Fruit fly (Drosophila melanogaster) whole organism, wandering third instar larva: ENCODE measurements around the gene Tom40.

ENCODE experiments used
- Abd-B ChIP-seq: fragments of >200 bp; optimal IDR thresholded peaks from 2 replicates; lab custom pipeline; 2017; ENCODE audit warnings: missing biosample characterization, missing genetic modification characterization
- CG32264 ChIP-seq: fragments of 200-800 bp; sonication (Bioruptor generic); optimal IDR thresholded peaks from 2 replicates; lab custom pipeline; 2016; ENCODE audit warnings: missing biosample characterization, missing genetic modification characterization
- CrebA ChIP-seq: fragments of 200-800 bp; sonication (Bioruptor generic); optimal IDR thresholded peaks from 2 replicates; lab custom pipeline; 2016; ENCODE audit warnings: missing biosample characterization, mild to moderate bottlenecking, missing genetic modification characterization, borderline replicate concordance
- Dif ChIP-seq: fragments of 200-275, 200-300 bp; sonication (Bioruptor generic); optimal IDR thresholded peaks from 2 replicates; lab custom pipeline; 2018; ENCODE audit warnings: missing biosample characterization, missing genetic modification characterization; ENCODE audit not compliant: partially characterized antibody
- GATAd ChIP-seq: sonication (Bioruptor generic); optimal IDR thresholded peaks from 2 replicates; lab custom pipeline; 2016; ENCODE audit warnings: missing biosample characterization, missing genetic modification characterization
- HLH106 ChIP-seq: fragments of 200-800 bp; optimal IDR thresholded peaks from 3 replicates; lab custom pipeline; 2019; ENCODE audit warnings: missing biosample characterization, mild to moderate bottlenecking, missing genetic modification characterization, moderate library complexity
- Hnf4 ChIP-seq: fragments of 200-800 bp; sonication (Bioruptor generic); optimal IDR thresholded peaks from 2 replicates; lab custom pipeline; 2016; ENCODE audit warnings: missing biosample characterization, mild to moderate bottlenecking, missing genetic modification characterization
- Hr83 ChIP-seq: fragments of 200-300 bp; sonication (Bioruptor generic); optimal IDR thresholded peaks from 2 replicates; lab custom pipeline; 2016; ENCODE audit warnings: missing biosample characterization, mild to moderate bottlenecking, missing genetic modification characterization, moderate library complexity; ENCODE audit not compliant: poor library complexity, severe bottlenecking
- Jra ChIP-seq: sonication (Bioruptor generic); optimal IDR thresholded peaks from 2 replicates; lab custom pipeline; 2016; ENCODE audit warnings: missing biosample characterization, missing genetic modification characterization
- Mio ChIP-seq: sonication (Bioruptor generic); optimal IDR thresholded peaks from 2 replicates; lab custom pipeline; 2016; ENCODE audit warnings: missing biosample characterization, missing genetic modification characterization
- Myc ChIP-seq: fragments of >200 bp; optimal IDR thresholded peaks from 2 replicates; lab custom pipeline; 2017
- Rel ChIP-seq, 2 experiments: fragments of 200-800 bp; sonication (Bioruptor generic) in 1 of 2; optimal IDR thresholded peaks; 2 replicates in 1 of 2; 3 replicates in 1 of 2; lab custom pipeline; 2016 to 2019; ENCODE audit warnings: mild to moderate bottlenecking in 2 of 2, missing biosample characterization in 2 of 2, missing genetic modification characterization in 2 of 2, moderate library complexity in 1 of 2
- Sp1 ChIP-seq: fragments of 200-800 bp; sonication (Bioruptor generic); optimal IDR thresholded peaks from 3 replicates; lab custom pipeline; 2019; ENCODE audit warnings: missing biosample characterization, mild to moderate bottlenecking, missing genetic modification characterization, moderate library complexity
- Vsx2 ChIP-seq: fragments of 200-300, 225-300 bp; sonication (Bioruptor generic); optimal IDR thresholded peaks from 2 replicates; lab custom pipeline; 2018; ENCODE audit warnings: missing biosample characterization, missing genetic modification characterization; ENCODE audit not compliant: partially characterized antibody
- br ChIP-seq: fragments of 200-800 bp; sonication (Bioruptor generic); optimal IDR thresholded peaks from 2 replicates; lab custom pipeline; 2016; ENCODE audit warnings: missing biosample characterization, missing genetic modification characterization
- brk ChIP-seq: fragments of 200-800 bp; sonication (Bioruptor generic); optimal IDR thresholded peaks from 2 replicates; lab custom pipeline; 2016; ENCODE audit warnings: missing biosample characterization, mild to moderate bottlenecking, missing genetic modification characterization
- dl ChIP-seq, 2 experiments: fragments of 175-275, 200-275 bp in 1 of 2; fragments of 200-275 bp in 1 of 2; sonication (Bioruptor generic); optimal IDR thresholded peaks; lab custom pipeline; 2018; ENCODE audit warnings: mild to moderate bottlenecking in 2 of 2, missing biosample characterization in 2 of 2, missing genetic modification characterization in 2 of 2, moderate library complexity in 2 of 2; ENCODE audit not compliant: partially characterized antibody in 2 of 2, insufficient read depth in 1 of 2
- dmrt93B ChIP-seq: fragments of 200-800 bp; sonication (Bioruptor generic); optimal IDR thresholded peaks from 2 replicates; lab custom pipeline; 2018; ENCODE audit warnings: missing biosample characterization, mild to moderate bottlenecking, missing genetic modification characterization
- dsf ChIP-seq: sonication (Bioruptor generic); optimal IDR thresholded peaks from 2 replicates; lab custom pipeline; 2016; ENCODE audit warnings: missing biosample characterization, missing genetic modification characterization, borderline replicate concordance
- ey ChIP-seq: fragments of 200-800 bp; sonication (Bioruptor generic); optimal IDR thresholded peaks from 2 replicates; lab custom pipeline; 2016; ENCODE audit warnings: missing biosample characterization, missing genetic modification characterization
- foxo ChIP-seq, 2 experiments: fragments of 200-800 bp; sonication (Bioruptor generic); optimal IDR thresholded peaks; 2 replicates in 1 of 2; 3 replicates in 1 of 2; lab custom pipeline; 2016 to 2017; ENCODE audit warnings: missing biosample characterization in 2 of 2, missing genetic modification characterization in 2 of 2
- h ChIP-seq: fragments of 200-800 bp; sonication (Bioruptor generic); optimal IDR thresholded peaks from 3 replicates; lab custom pipeline; 2016; ENCODE audit warnings: missing biosample characterization, mild to moderate bottlenecking, missing genetic modification characterization
- jim ChIP-seq: fragments of 175-275, 200-325 bp; sonication (Bioruptor generic); optimal IDR thresholded peaks from 2 replicates; lab custom pipeline; 2016; ENCODE audit warnings: missing biosample characterization, mild to moderate bottlenecking, missing genetic modification characterization
- lola ChIP-seq: fragments of >200 bp; optimal IDR thresholded peaks from 2 replicates; lab custom pipeline; 2017; ENCODE audit warnings: missing biosample characterization, missing genetic modification characterization
- psq ChIP-seq: fragments of 200-800 bp; sonication (Bioruptor generic); optimal IDR thresholded peaks from 3 replicates; lab custom pipeline; 2017; ENCODE audit warnings: missing biosample characterization, mild to moderate bottlenecking, missing genetic modification characterization, moderate library complexity
- rgr ChIP-seq: fragments of 200-800 bp; sonication (Bioruptor generic); optimal IDR thresholded peaks from 3 replicates; lab custom pipeline; 2016; ENCODE audit warnings: missing biosample characterization, mild to moderate bottlenecking, missing genetic modification characterization
- tai ChIP-seq: sonication (Bioruptor generic); optimal IDR thresholded peaks from 2 replicates; lab custom pipeline; 2016; ENCODE audit warnings: missing biosample characterization, missing genetic modification characterization
- woc ChIP-seq: sonication (Bioruptor generic); optimal IDR thresholded peaks from 2 replicates; lab custom pipeline; 2016; ENCODE audit warnings: missing biosample characterization, mild to moderate bottlenecking, missing genetic modification characterization

Tom40 gene

DNA sequence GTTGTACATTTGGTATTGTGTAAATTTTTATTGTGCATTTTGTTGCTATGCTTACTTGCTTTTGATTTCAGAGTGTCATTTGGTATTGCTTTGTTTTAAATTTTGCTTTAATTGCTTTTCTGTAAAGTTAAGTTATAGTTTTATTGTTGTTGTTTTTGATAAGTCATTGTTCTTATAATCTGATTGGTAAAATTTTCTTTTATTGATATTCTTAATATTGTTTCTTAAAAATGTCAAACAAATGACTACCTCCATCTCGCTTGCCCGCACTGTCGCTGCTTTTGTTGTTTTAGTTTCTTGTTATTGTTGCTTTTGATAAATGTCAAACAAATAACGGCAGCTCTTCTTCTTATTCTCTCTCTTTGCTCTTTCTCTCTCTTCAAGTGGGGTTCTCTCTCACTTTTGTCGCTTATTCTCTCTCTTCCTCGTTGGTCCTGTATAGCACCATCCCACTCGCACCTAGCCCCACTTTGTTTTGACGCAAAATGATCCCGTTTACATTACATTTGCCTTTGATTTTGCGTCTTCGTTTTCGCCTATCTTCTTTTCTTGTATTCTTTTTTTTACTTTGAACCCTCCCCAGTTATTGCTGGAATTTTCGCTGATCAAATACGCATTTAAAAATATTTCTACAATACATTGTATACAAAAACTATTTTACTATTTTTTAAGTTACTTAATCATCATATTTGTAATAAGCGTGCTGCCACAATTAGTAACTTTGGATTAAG, 26.8 kb upstream of the Tom40 start:
- TF ChIP-seq Abd-B (GFP tag; lab: Kevin White, UChicago) (no peak), Jra (GFP tag; lab: Kevin White, UChicago) (no peak), Dif (peak; percentile 64), Sp1 (GFP tag; lab: Kevin White, UChicago) (no peak), brk (GFP tag; lab: Kevin White, UChicago) (no peak), dl (GFP tag; optimal IDR thresholded peaks at IDR 0.05; lab: Kevin White, UChicago; ENCODE audit: insufficient read depth in 1 of 2, partially characterized antibody in 2 of 2) (peak; percentile 44 to 64), psq (peak; percentile 50), Vsx2 (GFP tag; lab: Kevin White, UChicago) (no peak), Hr83 (GFP tag; lab: Kevin White, UChicago) (no peak), GATAd (GFP tag; lab: Kevin White, UChicago) (no peak)

DNA sequence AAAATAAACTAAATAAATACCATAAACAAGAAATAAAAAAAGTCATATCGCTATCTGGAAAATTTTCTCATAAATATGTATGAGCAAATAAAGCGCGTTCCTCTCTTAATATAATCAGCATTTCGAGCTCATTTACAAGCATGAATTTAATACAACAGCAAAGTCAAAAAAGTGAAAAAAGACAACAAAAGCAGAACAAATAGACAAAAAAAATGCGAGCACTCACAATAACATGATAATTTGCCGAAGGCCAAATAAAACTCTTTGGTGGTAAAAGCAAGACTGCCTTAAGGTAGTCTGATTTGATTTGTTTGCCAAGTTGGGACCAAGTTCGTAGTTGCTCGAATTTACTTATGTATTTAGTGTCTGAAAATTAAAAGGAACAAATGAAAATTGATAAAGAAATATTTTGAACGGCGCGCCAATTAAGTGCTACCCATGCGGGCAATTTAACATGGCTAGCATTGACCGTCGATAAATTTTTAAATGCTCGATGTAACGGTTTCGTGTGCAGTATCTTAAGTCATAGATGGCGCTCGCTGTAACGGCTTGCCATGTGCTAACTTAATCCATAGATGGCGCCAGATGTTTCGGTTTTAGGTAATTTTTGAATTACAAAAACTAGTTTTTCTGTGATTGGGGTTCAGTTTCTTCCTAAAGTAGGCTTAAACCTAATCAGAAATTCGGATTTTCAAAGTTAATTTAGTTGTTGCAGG, 26.1 kb upstream of the Tom40 start:
- TF ChIP-seq rgr (GFP tag; lab: Kevin White, UChicago) (no peak), tai (GFP tag; lab: Kevin White, UChicago) (peak; percentile 36), dsf (no peak), Jra (GFP tag; lab: Kevin White, UChicago) (no peak), CG32264 (GFP tag; lab: Kevin White, UChicago) (no peak), HLH106 (tag; lab: Kevin White, UChicago) (peak; percentile 11), Vsx2 (GFP tag; lab: Kevin White, UChicago) (no peak), foxo (GFP tag; optimal IDR thresholded peaks at IDR 0.05; lab: Kevin White, UChicago) (peak in 1 of 2 experiments; percentile 45), Sp1 (GFP tag; lab: Kevin White, UChicago) (peak; percentile 77), GATAd (GFP tag; lab: Kevin White, UChicago) (peak; percentile 63), br (GFP tag; lab: Kevin White, UChicago) (no peak), Hr83 (GFP tag; lab: Kevin White, UChicago) (no peak), h (GFP tag; lab: Kevin White, UChicago) (peak; percentile 40)

DNA sequence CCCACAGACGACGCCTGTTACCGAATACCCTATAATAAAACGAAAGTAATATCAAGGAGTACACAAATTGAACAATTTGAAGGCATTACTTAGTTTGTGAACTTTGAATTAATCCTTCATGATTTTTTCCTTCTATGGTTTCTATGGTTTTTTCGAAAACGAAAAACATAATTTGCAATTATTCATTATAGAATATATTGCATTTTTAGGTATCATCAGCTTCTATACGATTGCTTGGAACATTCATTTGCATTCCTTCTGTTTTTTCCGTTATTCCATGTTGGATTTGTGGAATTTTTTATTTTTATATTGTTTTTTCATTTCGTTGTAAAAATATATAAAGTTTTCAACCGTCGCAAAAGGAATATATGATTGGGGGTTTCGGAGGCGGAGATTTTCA, 21.3 kb upstream of the Tom40 start:
- TF ChIP-seq ey (no peak), foxo (GFP tag; optimal IDR thresholded peaks at IDR 0.05; lab: Kevin White, UChicago) (peak in 1 of 2 experiments; percentile 5), HLH106 (tag; lab: Kevin White, UChicago) (no peak), dmrt93B (no peak), Jra (GFP tag; lab: Kevin White, UChicago) (no peak), br (GFP tag; lab: Kevin White, UChicago) (no peak)

DNA sequence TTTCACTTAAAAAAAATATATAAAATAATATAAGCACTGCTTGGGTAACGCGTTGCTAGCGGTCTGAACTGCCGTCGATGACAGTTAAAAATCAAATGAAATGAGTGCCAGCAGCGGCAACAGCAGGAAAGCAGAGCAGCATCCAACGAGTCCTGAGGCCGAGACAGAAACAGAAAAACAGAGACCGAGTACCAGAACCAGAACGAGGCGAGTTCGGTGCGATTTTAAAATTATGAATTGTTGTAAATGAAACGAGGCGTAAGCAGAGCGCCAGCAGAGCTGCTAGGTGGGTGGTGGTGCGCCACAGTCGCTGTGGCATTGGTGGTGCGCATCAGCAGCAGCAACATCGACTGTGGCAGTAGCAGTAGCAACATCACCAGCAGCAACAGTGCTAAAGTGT, 18.9 kb upstream of the Tom40 start, which contains the start of gene CG15478:
CG15478 (minus strand) TSS at position 101 of the 400 bp plus-strand sequence.
- TF ChIP-seq Jra (GFP tag; lab: Kevin White, UChicago) (no peak), brk (GFP tag; lab: Kevin White, UChicago) (no peak), psq (no peak), Abd-B (GFP tag; lab: Kevin White, UChicago) (no peak), tai (GFP tag; lab: Kevin White, UChicago) (no peak), Mio (GFP tag; lab: Kevin White, UChicago) (no peak), jim (GFP tag; lab: Kevin White, UChicago) (no peak), h (GFP tag; lab: Kevin White, UChicago) (no peak), foxo (GFP tag; optimal IDR thresholded peaks at IDR 0.05; lab: Kevin White, UChicago) (no peak), rgr (GFP tag; lab: Kevin White, UChicago) (no peak)

DNA sequence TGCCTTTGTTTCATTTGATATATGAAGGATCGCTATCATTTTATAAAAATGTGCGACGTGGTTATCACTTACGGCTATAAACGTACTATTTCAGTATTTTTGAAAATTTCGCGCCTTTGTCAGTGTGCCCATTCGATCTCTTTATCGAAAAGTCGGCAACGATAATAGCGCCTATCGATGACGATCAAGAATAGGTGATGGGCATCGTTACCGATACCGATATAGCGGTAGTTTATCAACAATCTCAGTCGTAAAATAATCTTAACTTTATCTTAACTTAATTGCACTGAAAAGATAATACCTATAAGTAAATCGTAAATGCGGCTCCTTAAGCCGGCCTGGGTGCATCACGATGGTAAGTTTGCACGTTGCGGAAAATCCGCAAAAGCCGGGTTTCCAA, 14.8 kb upstream of the Tom40 start, which contains the start of gene Hira:
Hira (plus strand) TSS at position 215 of the 400 bp plus-strand sequence.
- TF ChIP-seq Vsx2 (GFP tag; lab: Kevin White, UChicago): no peak
- no peak for TF ChIP-seq jim (GFP tag; lab: Kevin White, UChicago)
- TF ChIP-seq Rel (GFP tag; optimal IDR thresholded peaks at IDR 0.05; lab: Kevin White, UChicago): no peak
- no peak for TF ChIP-seq Rel (tag; optimal IDR thresholded peaks at IDR 0.05; lab: Kevin White, UChicago)
- no peak for TF ChIP-seq HLH106 (tag; lab: Kevin White, UChicago)
- TF ChIP-seq Mio (GFP tag; lab: Kevin White, UChicago): no peak
- no peak for TF ChIP-seq ey
- TF ChIP-seq woc (GFP tag; lab: Kevin White, UChicago): no peak
- no peak for TF ChIP-seq Hnf4 (GFP tag; lab: Kevin White, UChicago)
- no peak for TF ChIP-seq dl (GFP tag; optimal IDR thresholded peaks at IDR 0.05; lab: Kevin White, UChicago; ENCODE audit: insufficient read depth in 1 of 2, partially characterized antibody in 2 of 2)
- no peak for TF ChIP-seq psq
- TF ChIP-seq CG32264 (GFP tag; lab: Kevin White, UChicago): no peak
- TF ChIP-seq Myc (lab: Kevin White, UChicago): no peak
- TF ChIP-seq CrebA (GFP tag; lab: Kevin White, UChicago): no peak
- TF ChIP-seq Sp1 (GFP tag; lab: Kevin White, UChicago): no peak
- TF ChIP-seq Dif: no peak
- TF ChIP-seq lola (GFP tag; lab: Kevin White, UChicago): no peak
- no peak for TF ChIP-seq h (GFP tag; lab: Kevin White, UChicago)
